Fruit fly (Drosophila melanogaster): ENCODE data around the gene Lip1.

- TF ChIP-seq CG8478 (optimal IDR thresholded peaks at IDR 0.05) (no peak), CTCF (optimal IDR thresholded peaks at IDR 0.05) (no peak)
Measured at dm6 chr2L:10665603-10666002, 35.7 kb downstream of the Lip1 start.
